Fruit fly (Drosophila melanogaster) whole organism, wandering third instar larva: ENCODE data around the gene fz.

Experiments
- Abd-B ChIP-seq: fragments of >200 bp; optimal IDR thresholded peaks from 2 replicates; lab custom pipeline; 2017; ENCODE audit warnings: missing biosample characterization, missing genetic modification characterization
- CG32264 ChIP-seq: fragments of 200-800 bp; sonication (Bioruptor generic); optimal IDR thresholded peaks from 2 replicates; lab custom pipeline; 2016; ENCODE audit warnings: missing biosample characterization, missing genetic modification characterization
- CG9705 ChIP-seq: fragments of 200-800 bp; sonication (Bioruptor generic); optimal IDR thresholded peaks from 2 replicates; lab custom pipeline; 2018; ENCODE audit warnings: missing biosample characterization, mild to moderate bottlenecking, missing genetic modification characterization
- CrebA ChIP-seq: fragments of 200-800 bp; sonication (Bioruptor generic); optimal IDR thresholded peaks from 2 replicates; lab custom pipeline; 2016; ENCODE audit warnings: missing biosample characterization, mild to moderate bottlenecking, missing genetic modification characterization, borderline replicate concordance
- Dfd ChIP-seq: fragments of >200 bp; optimal IDR thresholded peaks from 2 replicates; lab custom pipeline; 2017; ENCODE audit warnings: missing biosample characterization, missing genetic modification characterization
- Dif ChIP-seq: fragments of 200-275, 200-300 bp; sonication (Bioruptor generic); optimal IDR thresholded peaks from 2 replicates; lab custom pipeline; 2018; ENCODE audit warnings: missing biosample characterization, missing genetic modification characterization; ENCODE audit not compliant: partially characterized antibody
- GATAd ChIP-seq: sonication (Bioruptor generic); optimal IDR thresholded peaks from 2 replicates; lab custom pipeline; 2016; ENCODE audit warnings: missing biosample characterization, missing genetic modification characterization
- HLH106 ChIP-seq: fragments of 200-800 bp; optimal IDR thresholded peaks from 3 replicates; lab custom pipeline; 2019; ENCODE audit warnings: missing biosample characterization, mild to moderate bottlenecking, missing genetic modification characterization, moderate library complexity
- Hnf4 ChIP-seq: fragments of 200-800 bp; sonication (Bioruptor generic); optimal IDR thresholded peaks from 2 replicates; lab custom pipeline; 2016; ENCODE audit warnings: missing biosample characterization, mild to moderate bottlenecking, missing genetic modification characterization
- Hr78 ChIP-seq: fragments of >200 bp; optimal IDR thresholded peaks from 2 replicates; lab custom pipeline; 2017; ENCODE audit warnings: missing biosample characterization, missing genetic modification characterization
- Hr83 ChIP-seq: fragments of 200-300 bp; sonication (Bioruptor generic); optimal IDR thresholded peaks from 2 replicates; lab custom pipeline; 2016; ENCODE audit warnings: missing biosample characterization, mild to moderate bottlenecking, missing genetic modification characterization, moderate library complexity; ENCODE audit not compliant: poor library complexity, severe bottlenecking
- Jra ChIP-seq: sonication (Bioruptor generic); optimal IDR thresholded peaks from 2 replicates; lab custom pipeline; 2016; ENCODE audit warnings: missing biosample characterization, missing genetic modification characterization
- Mio ChIP-seq: sonication (Bioruptor generic); optimal IDR thresholded peaks from 2 replicates; lab custom pipeline; 2016; ENCODE audit warnings: missing biosample characterization, missing genetic modification characterization
- Myc ChIP-seq: fragments of >200 bp; optimal IDR thresholded peaks from 2 replicates; lab custom pipeline; 2017
- N ChIP-seq: fragments of >200 bp; optimal IDR thresholded peaks from 2 replicates; lab custom pipeline; 2018; ENCODE audit warnings: missing biosample characterization, missing external identifiers, missing genetic modification characterization
- OdsH ChIP-seq: fragments of 200-800 bp; sonication (Bioruptor generic); optimal IDR thresholded peaks from 2 replicates; lab custom pipeline; 2016; ENCODE audit warnings: missing biosample characterization, mild to moderate bottlenecking, missing genetic modification characterization
- Rel ChIP-seq, 2 experiments: fragments of 200-800 bp; sonication (Bioruptor generic) in 1 of 2; optimal IDR thresholded peaks; 2 replicates in 1 of 2; 3 replicates in 1 of 2; lab custom pipeline; 2016 to 2019; ENCODE audit warnings: mild to moderate bottlenecking in 2 of 2, missing biosample characterization in 2 of 2, missing genetic modification characterization in 2 of 2, moderate library complexity in 1 of 2
- Sp1 ChIP-seq: fragments of 200-800 bp; sonication (Bioruptor generic); optimal IDR thresholded peaks from 3 replicates; lab custom pipeline; 2019; ENCODE audit warnings: missing biosample characterization, mild to moderate bottlenecking, missing genetic modification characterization, moderate library complexity
- Vsx2 ChIP-seq: fragments of 200-300, 225-300 bp; sonication (Bioruptor generic); optimal IDR thresholded peaks from 2 replicates; lab custom pipeline; 2018; ENCODE audit warnings: missing biosample characterization, missing genetic modification characterization; ENCODE audit not compliant: partially characterized antibody
- br ChIP-seq: fragments of 200-800 bp; sonication (Bioruptor generic); optimal IDR thresholded peaks from 2 replicates; lab custom pipeline; 2016; ENCODE audit warnings: missing biosample characterization, missing genetic modification characterization
- brk ChIP-seq: fragments of 200-800 bp; sonication (Bioruptor generic); optimal IDR thresholded peaks from 2 replicates; lab custom pipeline; 2016; ENCODE audit warnings: missing biosample characterization, mild to moderate bottlenecking, missing genetic modification characterization
- dl ChIP-seq, 2 experiments: fragments of 175-275, 200-275 bp in 1 of 2; fragments of 200-275 bp in 1 of 2; sonication (Bioruptor generic); optimal IDR thresholded peaks; lab custom pipeline; 2018; ENCODE audit warnings: mild to moderate bottlenecking in 2 of 2, missing biosample characterization in 2 of 2, missing genetic modification characterization in 2 of 2, moderate library complexity in 2 of 2; ENCODE audit not compliant: partially characterized antibody in 2 of 2, insufficient read depth in 1 of 2
- foxo ChIP-seq, 2 experiments: fragments of 200-800 bp; sonication (Bioruptor generic); optimal IDR thresholded peaks; 2 replicates in 1 of 2; 3 replicates in 1 of 2; lab custom pipeline; 2016 to 2017; ENCODE audit warnings: missing biosample characterization in 2 of 2, missing genetic modification characterization in 2 of 2
- fru ChIP-seq: fragments of 200-800 bp; sonication (Bioruptor generic); optimal IDR thresholded peaks from 3 replicates; lab custom pipeline; 2016; ENCODE audit warnings: missing biosample characterization, mild to moderate bottlenecking, missing genetic modification characterization
- h ChIP-seq: fragments of 200-800 bp; sonication (Bioruptor generic); optimal IDR thresholded peaks from 3 replicates; lab custom pipeline; 2016; ENCODE audit warnings: missing biosample characterization, mild to moderate bottlenecking, missing genetic modification characterization
- jim ChIP-seq: fragments of 175-275, 200-325 bp; sonication (Bioruptor generic); optimal IDR thresholded peaks from 2 replicates; lab custom pipeline; 2016; ENCODE audit warnings: missing biosample characterization, mild to moderate bottlenecking, missing genetic modification characterization
- lola ChIP-seq: fragments of >200 bp; optimal IDR thresholded peaks from 2 replicates; lab custom pipeline; 2017; ENCODE audit warnings: missing biosample characterization, missing genetic modification characterization
- pan ChIP-seq: fragments of >200 bp; optimal IDR thresholded peaks from 2 replicates; lab custom pipeline; 2017
- psq ChIP-seq: fragments of 200-800 bp; sonication (Bioruptor generic); optimal IDR thresholded peaks from 3 replicates; lab custom pipeline; 2017; ENCODE audit warnings: missing biosample characterization, mild to moderate bottlenecking, missing genetic modification characterization, moderate library complexity
- rgr ChIP-seq: fragments of 200-800 bp; sonication (Bioruptor generic); optimal IDR thresholded peaks from 3 replicates; lab custom pipeline; 2016; ENCODE audit warnings: missing biosample characterization, mild to moderate bottlenecking, missing genetic modification characterization
- sage ChIP-seq: fragments of 200-800 bp; sonication (Bioruptor generic); optimal IDR thresholded peaks from 2 replicates; lab custom pipeline; 2016; ENCODE audit warnings: missing biosample characterization, mild to moderate bottlenecking, missing genetic modification characterization
- sv ChIP-seq: fragments of 200-800 bp; sonication (Bioruptor generic); optimal IDR thresholded peaks from 3 replicates; lab custom pipeline; 2016; ENCODE audit warnings: missing biosample characterization, missing genetic modification characterization
- tai ChIP-seq: sonication (Bioruptor generic); optimal IDR thresholded peaks from 2 replicates; lab custom pipeline; 2016; ENCODE audit warnings: missing biosample characterization, missing genetic modification characterization
- woc ChIP-seq: sonication (Bioruptor generic); optimal IDR thresholded peaks from 2 replicates; lab custom pipeline; 2016; ENCODE audit warnings: missing biosample characterization, mild to moderate bottlenecking, missing genetic modification characterization

Gene fz

DNA sequence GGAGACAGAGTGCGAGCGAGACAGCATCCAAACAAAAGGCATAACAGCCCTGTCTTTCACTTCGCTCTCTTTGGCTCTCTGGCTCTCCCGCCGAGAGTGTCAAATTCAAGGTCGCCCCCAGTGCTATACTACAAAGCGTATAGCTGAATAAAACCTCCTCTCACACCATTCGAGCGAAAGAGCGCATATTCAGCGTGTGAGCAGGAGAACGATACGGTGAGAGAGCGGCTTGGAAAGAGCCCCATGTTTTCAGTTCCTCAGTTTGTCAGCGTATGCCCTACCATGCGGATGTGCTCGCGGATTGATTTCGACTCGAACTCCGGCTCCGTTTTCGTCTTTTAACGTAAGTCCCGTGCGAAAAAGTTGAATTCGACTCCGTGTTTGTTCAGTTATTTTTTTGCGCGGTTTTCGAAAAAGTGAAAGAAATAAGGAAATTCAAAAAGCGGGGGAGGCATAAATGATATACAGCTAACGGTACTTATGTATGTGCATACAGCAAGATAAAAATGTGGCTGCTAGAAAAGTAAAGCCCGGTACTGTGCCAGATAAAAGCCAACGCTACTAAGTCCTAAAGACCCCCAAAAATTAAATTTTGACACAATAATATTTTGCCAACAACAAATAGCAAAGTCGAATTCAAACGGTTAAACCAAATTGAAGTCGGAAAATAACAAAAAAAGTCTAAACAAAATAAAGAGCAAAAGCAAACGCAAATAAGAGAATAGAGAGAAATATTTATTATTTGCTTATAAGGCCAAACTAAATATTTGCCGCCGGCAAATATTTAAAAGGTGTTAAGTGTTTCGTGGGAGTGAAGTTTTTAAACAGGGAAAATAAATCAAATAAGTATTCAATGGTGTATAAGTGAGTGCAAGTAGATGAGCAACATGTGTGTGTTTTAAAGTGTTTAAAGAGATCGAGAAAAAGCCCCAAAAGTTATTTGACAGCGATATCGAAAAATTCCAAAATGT is at the start of gene fz:
fz (plus strand) TSS at position 256 of the 971 bp plus-strand sequence.
- peak; percentile 3 for TF ChIP-seq fru
- no peak for TF ChIP-seq woc (GFP tag; lab: Kevin White, UChicago)
- TF ChIP-seq OdsH (GFP tag; lab: Kevin White, UChicago), result no peak
- TF ChIP-seq Sp1 (GFP tag; lab: Kevin White, UChicago), result no peak
- TF ChIP-seq Mio (GFP tag; lab: Kevin White, UChicago), result no peak
- no peak for TF ChIP-seq GATAd (GFP tag; lab: Kevin White, UChicago)
- no peak for TF ChIP-seq HLH106
- TF ChIP-seq Hnf4, result peak; percentile 36
- no peak for TF ChIP-seq sage (GFP tag; lab: Kevin White, UChicago)
- no peak for TF ChIP-seq CrebA (GFP tag; lab: Kevin White, UChicago)
- no peak for TF ChIP-seq Myc (lab: Kevin White, UChicago)
- TF ChIP-seq CG9705 (GFP tag; lab: Kevin White, UChicago), result no peak
- TF ChIP-seq rgr, result no peak
- TF ChIP-seq Jra (GFP tag; lab: Kevin White, UChicago), result no peak
- TF ChIP-seq Rel (GFP tag; optimal IDR thresholded peaks at IDR 0.05; lab: Kevin White, UChicago), result no peak
- TF ChIP-seq Rel (tag; optimal IDR thresholded peaks at IDR 0.05; lab: Kevin White, UChicago), result no peak
- TF ChIP-seq tai (GFP tag; lab: Kevin White, UChicago), result no peak
- TF ChIP-seq Hr78 (GFP tag; lab: Kevin White, UChicago), result no peak
- TF ChIP-seq sv (GFP tag; lab: Kevin White, UChicago), result no peak
- peak; percentile 93 for TF ChIP-seq Dif (GFP tag; lab: Kevin White, UChicago)
- TF ChIP-seq Vsx2 (GFP tag; lab: Kevin White, UChicago), result peak; percentile 70
- no peak for TF ChIP-seq brk (GFP tag; lab: Kevin White, UChicago)
- TF ChIP-seq Abd-B (GFP tag; lab: Kevin White, UChicago), result no peak
- TF ChIP-seq pan (lab: Kevin White, UChicago), result no peak
- TF ChIP-seq Hr83 (GFP tag; lab: Kevin White, UChicago), result no peak
- no peak for TF ChIP-seq psq (GFP tag; lab: Kevin White, UChicago)
- TF ChIP-seq N (GFP tag; lab: Kevin White, UChicago), result no peak
- TF ChIP-seq Dfd, result no peak
- peak; percentile 81 to 82 for TF ChIP-seq dl (GFP tag; optimal IDR thresholded peaks at IDR 0.05; lab: Kevin White, UChicago; ENCODE audit: insufficient read depth in 1 of 2, partially characterized antibody in 2 of 2)
- TF ChIP-seq jim (GFP tag; lab: Kevin White, UChicago), result peak; percentile 15
- no peak for TF ChIP-seq lola
- no peak for TF ChIP-seq h (GFP tag; lab: Kevin White, UChicago)
- TF ChIP-seq CG32264 (GFP tag; lab: Kevin White, UChicago), result no peak

- TF ChIP-seq fru (peak; percentile 13), psq (GFP tag; lab: Kevin White, UChicago) (no peak)
Measured at dm6 chr3L:14229069-14229468, 45.1 kb upstream of the fz start.

DNA sequence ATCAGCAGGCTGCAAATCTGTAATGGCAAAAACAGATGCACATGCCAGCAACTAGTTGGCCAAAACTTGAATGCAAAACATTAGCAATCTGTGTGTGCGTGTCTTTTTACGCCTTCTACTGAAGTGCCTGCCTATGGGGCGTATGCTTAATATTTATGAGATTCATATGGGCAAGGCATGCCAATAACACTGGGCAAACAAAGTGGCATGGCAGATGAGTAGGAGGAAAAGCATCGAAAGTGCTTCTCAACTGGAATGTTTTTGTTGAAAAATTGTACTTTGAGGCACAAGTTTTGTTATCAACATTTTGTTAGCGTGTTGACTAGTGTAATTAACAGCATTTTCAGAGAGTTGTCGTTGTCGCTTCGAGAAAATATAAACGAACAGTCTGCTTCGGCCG is 44.7 kb upstream of the fz start:
- TF ChIP-seq brk (GFP tag; lab: Kevin White, UChicago) (no peak), sage (GFP tag; lab: Kevin White, UChicago) (no peak), br (GFP tag; lab: Kevin White, UChicago) (no peak), foxo (GFP tag; optimal IDR thresholded peaks at IDR 0.05; lab: Kevin White, UChicago) (no peak), Sp1 (GFP tag; lab: Kevin White, UChicago) (no peak), GATAd (GFP tag; lab: Kevin White, UChicago) (no peak), CG9705 (GFP tag; lab: Kevin White, UChicago) (no peak), Mio (GFP tag; lab: Kevin White, UChicago) (no peak), dl (GFP tag; optimal IDR thresholded peaks at IDR 0.05; lab: Kevin White, UChicago; ENCODE audit: insufficient read depth in 1 of 2, partially characterized antibody in 2 of 2) (no peak), woc (GFP tag; lab: Kevin White, UChicago) (no peak)
